Worm (Caenorhabditis elegans): ENCODE results near the gene ncs-4.

DNA sequence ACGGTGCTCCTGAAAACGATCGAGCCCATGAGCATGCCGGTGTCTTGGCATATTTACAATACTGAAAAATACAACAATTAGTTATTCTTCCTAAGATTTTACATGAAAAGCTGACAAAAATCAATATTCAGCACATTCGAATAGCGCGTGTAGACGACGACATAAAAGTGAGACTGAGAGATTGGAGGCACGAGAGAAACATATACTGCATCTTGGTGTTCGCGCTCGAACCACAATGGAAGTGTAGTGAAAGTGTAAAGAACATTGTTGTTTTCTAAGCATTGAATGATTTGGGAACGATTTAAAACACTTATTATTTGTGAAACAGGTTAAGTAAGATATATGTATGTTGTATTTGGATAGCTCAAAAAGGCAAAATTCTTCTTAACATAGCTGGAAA lies 39.1 kb downstream of the ncs-4 start, which contains the start of gene F44A6.4:
- TF ChIP-seq ets-4 (tag; optimal IDR thresholded peaks at IDR 0.05) (no peak), nfya-1 (tag; optimal IDR thresholded peaks at IDR 0.05) (no peak), ama-1 (optimal IDR thresholded peaks at IDR 0.05) (no peak), ceh-14 (tag; optimal IDR thresholded peaks at IDR 0.05) (no peak), hlh-8 (tag; optimal IDR thresholded peaks at IDR 0.05) (no peak), lim-6 (tag; optimal IDR thresholded peaks at IDR 0.05) (no peak), pha-4 (tag; optimal IDR thresholded peaks at IDR 0.05) (no peak), pqm-1 (tag; optimal IDR thresholded peaks at IDR 0.05) (no peak), unc-55 (GFP tag; optimal IDR thresholded peaks at IDR 0.05) (no peak), ztf-16 (tag; optimal IDR thresholded peaks at IDR 0.05) (no peak), elt-2 (tag; optimal IDR thresholded peaks at IDR 0.05) (no peak), nhr-11 (tag; optimal IDR thresholded peaks at IDR 0.05) (no peak), lin-11 (tag; optimal IDR thresholded peaks at IDR 0.05) (no peak)

All from whole organism, late embryonic.